Fruit fly (Drosophila melanogaster): Measurements from ENCODE around the gene Tom.

DNA sequence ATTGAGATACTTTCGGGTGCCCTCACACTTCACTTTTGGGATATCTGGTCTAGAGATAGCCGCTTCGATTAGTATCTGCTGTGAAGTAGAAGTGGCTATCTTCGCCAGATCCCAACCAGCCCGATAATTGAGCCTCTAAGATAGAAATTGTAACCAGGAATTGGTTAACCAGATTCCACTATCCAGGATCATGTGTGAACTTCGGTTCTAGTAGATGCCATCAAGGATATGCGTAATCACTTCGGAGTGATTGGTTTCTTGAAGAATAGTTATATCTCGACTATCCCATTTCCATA is 12.2 kb upstream of the Tom start:
- no peak for TF ChIP-seq CG8478 (optimal IDR thresholded peaks at IDR 0.05)
- no peak for TF ChIP-seq CTCF (optimal IDR thresholded peaks at IDR 0.05)
